Fruit fly (Drosophila melanogaster) whole organism, embryonic: ENCODE measurements around the gene CG32095.
A peak's percentile ranks its signal among the peaks of the same experiment; 100 is the strongest.

Source experiments
- ATbp ChIP-seq: fragments of 200-800 bp; sonication (Bioruptor generic); optimal IDR thresholded peaks from 2 replicates; lab custom pipeline; 2017; ENCODE audit warnings: missing biosample characterization, mild to moderate bottlenecking, missing genetic modification characterization, missing genetic modification reagents
- CG10462 ChIP-seq: fragments of 200-800 bp; sonication (Bioruptor generic); optimal IDR thresholded peaks from 2 replicates; lab custom pipeline; 2016; ENCODE audit warnings: missing biosample characterization, missing genetic modification characterization
- CG11093 ChIP-seq: fragments of 200-800 bp; sonication (Bioruptor generic); IDR thresholded peaks from 3 replicates; pipeline ENCODE4 v1.3.6; 2022; ENCODE audit warnings: missing biosample characterization, missing genetic modification characterization
- CG11695 ChIP-seq: fragments of 200-800 bp; sonication (Bioruptor generic); IDR thresholded peaks from 3 replicates; pipeline ENCODE4 v1.3.6; 2022; ENCODE audit warnings: missing biosample characterization, missing genetic modification characterization
- CG15601 ChIP-seq: fragments of 200-800 bp; sonication (Bioruptor generic); optimal IDR thresholded peaks from 3 replicates; lab custom pipeline; 2019; ENCODE audit warnings: missing biosample characterization, mild to moderate bottlenecking, missing genetic modification characterization, moderate library complexity
- CG2120 ChIP-seq: fragments of 200-800 bp; sonication (Bioruptor generic); optimal IDR thresholded peaks from 3 replicates; lab custom pipeline; 2016; ENCODE audit warnings: missing biosample characterization, missing genetic modification characterization
- CG2199 ChIP-seq: fragments of 200-800 bp; sonication (Bioruptor generic); IDR thresholded peaks from 3 replicates; pipeline ENCODE4 v1.3.6; 2022; ENCODE audit warnings: missing biosample characterization, missing genetic modification characterization
- CG42726 ChIP-seq: fragments of 200-800 bp; sonication (Bioruptor generic); IDR thresholded peaks from 2 replicates; pipeline ENCODE4 v1.3.6; 2022; ENCODE audit warnings: missing biosample characterization, missing genetic modification characterization; ENCODE audit not compliant: partially characterized antibody
- CG4328 ChIP-seq: fragments of 200-800 bp; sonication (Bioruptor generic); optimal IDR thresholded peaks from 3 replicates; lab custom pipeline; 2017; ENCODE audit warnings: missing biosample characterization, missing genetic modification reagents, missing genetic modification characterization
- CG4360 ChIP-seq: fragments of 200-800 bp; sonication (Bioruptor generic); IDR thresholded peaks from 2 replicates; pipeline ENCODE4 v1.3.6; 2022; ENCODE audit warnings: missing biosample characterization, missing genetic modification characterization
- CG7271 ChIP-seq: fragments of 200-800 bp; sonication (Bioruptor generic); optimal IDR thresholded peaks from 2 replicates; lab custom pipeline; 2018; ENCODE audit warnings: missing biosample characterization, mild to moderate bottlenecking, missing genetic modification characterization, moderate library complexity
- CG7357 ChIP-seq: fragments of 200-800 bp; sonication (Bioruptor generic); IDR thresholded peaks from 3 replicates; pipeline ENCODE4 v1.3.6; 2022; ENCODE audit warnings: missing biosample characterization, missing genetic modification characterization
- CG9437 ChIP-seq: fragments of 200-800 bp; sonication (Bioruptor generic); optimal IDR thresholded peaks from 2 replicates; lab custom pipeline; 2018; ENCODE audit warnings: missing biosample characterization, mild to moderate bottlenecking, missing genetic modification characterization
- CTCF ChIP-seq: fragments of 200-800 bp; sonication (Bioruptor generic); optimal IDR thresholded peaks from 2 replicates; lab custom pipeline; 2017; ENCODE audit warnings: missing biosample characterization, mild to moderate bottlenecking, missing genetic modification characterization, moderate library complexity
- D ChIP-seq, 2 experiments: fragments of 200-800 bp in 1 of 2; fragments of >200 bp in 1 of 2; sonication (Bioruptor generic) in 1 of 2; optimal IDR thresholded peaks; 2 replicates in 1 of 2; 3 replicates in 1 of 2; lab custom pipeline; 2017; ENCODE audit warnings: mild to moderate bottlenecking in 1 of 2, missing biosample characterization in 1 of 2, missing genetic modification characterization in 1 of 2, missing genetic modification reagents in 1 of 2
- D19B ChIP-seq: fragments of 200-800 bp; sonication (Bioruptor generic); optimal IDR thresholded peaks from 2 replicates; lab custom pipeline; 2017; ENCODE audit warnings: missing biosample characterization, mild to moderate bottlenecking, missing genetic modification characterization
- Dad ChIP-seq: fragments of 200-800 bp; sonication (Bioruptor generic); optimal IDR thresholded peaks from 3 replicates; lab custom pipeline; 2016; ENCODE audit warnings: missing biosample characterization, missing genetic modification characterization
- Dref ChIP-seq: fragments of 200-800 bp; sonication (Bioruptor generic); IDR thresholded peaks from 2 replicates; pipeline ENCODE4 v1.3.6; 2022; ENCODE audit warnings: missing biosample characterization, missing genetic modification characterization
- H2.0 ChIP-seq: fragments of 200-800 bp; sonication (Bioruptor generic); IDR thresholded peaks from 2 replicates; pipeline ENCODE4 v1.3.6; 2022; ENCODE audit warnings: missing biosample characterization, missing genetic modification characterization
- Hr78 ChIP-seq, 2 experiments: fragments of 200-800 bp in 1 of 2; fragments of >200 bp in 1 of 2; sonication (Bioruptor generic) in 1 of 2; optimal IDR thresholded peaks; 2 replicates each; lab custom pipeline; 2017 to 2019; ENCODE audit warnings: missing biosample characterization in 2 of 2, missing genetic modification characterization in 2 of 2, mild to moderate bottlenecking in 1 of 2, moderate library complexity in 1 of 2
- Max ChIP-seq: fragments of 200-800 bp; sonication (Bioruptor generic); optimal IDR thresholded peaks from 2 replicates; lab custom pipeline; 2016; ENCODE audit warnings: missing biosample characterization, mild to moderate bottlenecking, missing genetic modification characterization
- Med ChIP-seq: fragments of 200-800 bp; sonication (Bioruptor generic); peaks from one replicate; lab custom pipeline; 2016; ENCODE audit warnings: missing biosample characterization, missing genetic modification characterization, mild to moderate bottlenecking, inconsistent platforms, moderate library complexity
- NC2α ChIP-seq: fragments of 200-800 bp; sonication (Bioruptor generic); optimal IDR thresholded peaks from 2 replicates; lab custom pipeline; 2016; ENCODE audit warnings: missing biosample characterization, missing genetic modification characterization
- PHDP ChIP-seq: fragments of 200-800 bp; sonication (Bioruptor generic); optimal IDR thresholded peaks from 3 replicates; lab custom pipeline; 2018; ENCODE audit warnings: missing biosample characterization, mild to moderate bottlenecking, missing genetic modification characterization, moderate library complexity
- Ravus ChIP-seq: fragments of 200-800 bp; sonication (Bioruptor generic); IDR thresholded peaks from 2 replicates; pipeline ENCODE4 v1.3.6; 2022; ENCODE audit warnings: missing biosample characterization, missing genetic modification characterization
- Spps ChIP-seq: fragments of 200-800 bp; sonication (Bioruptor generic); optimal IDR thresholded peaks from 2 replicates; lab custom pipeline; 2018; ENCODE audit warnings: missing biosample characterization, mild to moderate bottlenecking, missing genetic modification characterization
- chm ChIP-seq: fragments of 200-800 bp; sonication (Bioruptor generic); IDR thresholded peaks from 2 replicates; pipeline ENCODE4 v1.3.6; 2022; ENCODE audit warnings: missing biosample characterization, missing genetic modification characterization
- corto ChIP-seq: fragments of 200-800 bp; sonication (Bioruptor generic); optimal IDR thresholded peaks from 2 replicates; lab custom pipeline; 2016; ENCODE audit warnings: missing biosample characterization, mild to moderate bottlenecking, missing genetic modification characterization, moderate library complexity
- dan ChIP-seq: fragments of 200-800 bp; sonication (Bioruptor generic); IDR thresholded peaks from 2 replicates; pipeline ENCODE4 v1.3.6; 2022; ENCODE audit warnings: missing biosample characterization, missing genetic modification characterization
- ewg ChIP-seq: fragments of 200-800 bp; sonication (Bioruptor generic); optimal IDR thresholded peaks from 3 replicates; lab custom pipeline; 2017; ENCODE audit warnings: mild to moderate bottlenecking, missing biosample characterization, missing genetic modification reagents, missing genetic modification characterization
- gce ChIP-seq: fragments of 200-800 bp; sonication (Bioruptor generic); IDR thresholded peaks from 3 replicates; pipeline ENCODE4 v1.3.6; 2022; ENCODE audit warnings: missing biosample characterization, missing genetic modification characterization
- grau ChIP-seq: fragments of 200-800 bp; optimal IDR thresholded peaks from 3 replicates; lab custom pipeline; 2019; ENCODE audit warnings: missing biosample characterization, mild to moderate bottlenecking, missing genetic modification characterization, moderate library complexity
- gsb ChIP-seq: fragments of 200-800 bp; sonication (Bioruptor generic); IDR thresholded peaks from 2 replicates; pipeline ENCODE4 v1.3.6; 2022; ENCODE audit warnings: missing biosample characterization, missing genetic modification characterization
- her ChIP-seq: fragments of 200-800 bp; sonication (Bioruptor generic); optimal IDR thresholded peaks from 2 replicates; lab custom pipeline; 2016; ENCODE audit warnings: missing biosample characterization, missing genetic modification characterization
- knrl ChIP-seq: fragments of 200-800 bp; sonication (Bioruptor generic); IDR thresholded peaks from 3 replicates; pipeline ENCODE4 v1.3.6; 2022; ENCODE audit warnings: missing biosample characterization, missing genetic modification characterization; ENCODE audit not compliant: partially characterized antibody
- lov ChIP-seq, 2 experiments: fragments of 200-800 bp in 1 of 2; fragments of >200 bp in 1 of 2; sonication (Bioruptor generic) in 1 of 2; IDR thresholded peaks in 1 of 2; optimal IDR thresholded peaks in 1 of 2; 2 replicates in 1 of 2; 3 replicates in 1 of 2; pipeline versions ENCODE4 v1.3.6 to Lab custom; 2017 to 2022; ENCODE audit warnings: missing biosample characterization in 1 of 2, missing genetic modification characterization in 1 of 2
- nerfin-1 ChIP-seq: fragments of 200-800 bp; sonication (Bioruptor generic); optimal IDR thresholded peaks from 3 replicates; lab custom pipeline; 2019; ENCODE audit warnings: missing biosample characterization, mild to moderate bottlenecking, missing genetic modification characterization, moderate library complexity
- odd ChIP-seq: fragments of 200-800 bp; sonication (Bioruptor generic); optimal IDR thresholded peaks from 2 replicates; lab custom pipeline; 2017; ENCODE audit warnings: missing biosample characterization, mild to moderate bottlenecking, missing genetic modification characterization
- pnt ChIP-seq: fragments of 200-800 bp; sonication (Bioruptor generic); optimal IDR thresholded peaks from 3 replicates; lab custom pipeline; 2016; ENCODE audit warnings: missing biosample characterization, missing genetic modification characterization
- pros ChIP-seq: fragments of 200-800 bp; sonication (Bioruptor generic); optimal IDR thresholded peaks from 3 replicates; lab custom pipeline; 2019; ENCODE audit warnings: missing biosample characterization, mild to moderate bottlenecking, missing genetic modification characterization, moderate library complexity
- pum ChIP-seq: fragments of 200-800 bp; sonication (Bioruptor generic); optimal IDR thresholded peaks from 2 replicates; lab custom pipeline; 2016; ENCODE audit warnings: missing biosample characterization, missing genetic modification characterization
- ranshi ChIP-seq: fragments of 200-800 bp; sonication (Bioruptor generic); IDR thresholded peaks from 2 replicates; pipeline ENCODE4 v1.3.6; 2022; ENCODE audit warnings: missing biosample characterization, missing genetic modification characterization
- tap ChIP-seq: fragments of 200-800 bp; optimal IDR thresholded peaks from 3 replicates; lab custom pipeline; 2019; ENCODE audit warnings: missing biosample characterization, mild to moderate bottlenecking, missing genetic modification characterization, moderate library complexity
- tll ChIP-seq, 2 experiments: fragments of 200-800 bp in 1 of 2; fragments of >200 bp in 1 of 2; sonication (Bioruptor generic) in 1 of 2; optimal IDR thresholded peaks; 2 replicates each; lab custom pipeline; 2017 to 2019; ENCODE audit warnings: missing biosample characterization in 2 of 2, missing genetic modification characterization in 2 of 2, mild to moderate bottlenecking in 1 of 2, moderate library complexity in 1 of 2
- twi ChIP-seq: fragments of 200-800 bp; optimal IDR thresholded peaks from 2 replicates; lab custom pipeline; 2019; ENCODE audit warnings: missing biosample characterization, mild to moderate bottlenecking, missing genetic modification characterization, moderate library complexity

CG32095 gene

dm6 chr3L:11831199-11831598 lies 5.7 kb upstream of the CG32095 start:
- TF ChIP-seq tll (GFP tag; optimal IDR thresholded peaks at IDR 0.05; lab: Kevin White, UChicago), result peak in 1 of 2 experiments; percentile 71
- TF ChIP-seq nerfin-1 (tag; lab: Kevin White, UChicago), result peak; percentile 15
- no peak for TF ChIP-seq Ravus (GFP tag; lab: Robert Waterston, UW)
- TF ChIP-seq CG11695 (GFP tag; lab: Robert Waterston, UW), result no peak
- peak; percentile 6 for TF ChIP-seq Med (GFP tag; lab: Kevin White, UChicago)
- TF ChIP-seq CG4360, result peak; percentile 57
- no peak for TF ChIP-seq Hr78 (GFP tag; optimal IDR thresholded peaks at IDR 0.05; lab: Kevin White, UChicago)
- no peak for TF ChIP-seq tap (tag; lab: Kevin White, UChicago)
- no peak for TF ChIP-seq D19B (GFP tag; lab: Kevin White, UChicago)
- TF ChIP-seq Dad (GFP tag; lab: Kevin White, UChicago), result no peak
- peak; percentile 85 for TF ChIP-seq twi (tag; lab: Kevin White, UChicago)
- peak; percentile 69; the same call in 2 of the 3 replicates for TF ChIP-seq CG2199
- TF ChIP-seq CG15601 (tag; lab: Kevin White, UChicago), result no peak
- peak; percentile 58 for TF ChIP-seq pros (GFP tag; lab: Kevin White, UChicago)
- no peak for TF ChIP-seq CG2120 (GFP tag; lab: Kevin White, UChicago)

- TF ChIP-seq Dref (GFP tag; lab: Robert Waterston, UW), result no peak
- TF ChIP-seq odd (GFP tag; lab: Kevin White, UChicago), result no peak
- no peak for TF ChIP-seq CG10462 (GFP tag; lab: Kevin White, UChicago)
- no peak for TF ChIP-seq corto
- TF ChIP-seq PHDP (tag; lab: Kevin White, UChicago), result no peak
- no peak for TF ChIP-seq H2.0 (GFP tag; lab: Robert Waterston, UW)
- TF ChIP-seq CG4328, result no peak
Observed at dm6 chr3L:11828730-11829129, 3.2 kb upstream of the CG32095 start, which contains the start of gene CG7264. CG7264 (plus strand) TSS chr3L:11829030.

DNA sequence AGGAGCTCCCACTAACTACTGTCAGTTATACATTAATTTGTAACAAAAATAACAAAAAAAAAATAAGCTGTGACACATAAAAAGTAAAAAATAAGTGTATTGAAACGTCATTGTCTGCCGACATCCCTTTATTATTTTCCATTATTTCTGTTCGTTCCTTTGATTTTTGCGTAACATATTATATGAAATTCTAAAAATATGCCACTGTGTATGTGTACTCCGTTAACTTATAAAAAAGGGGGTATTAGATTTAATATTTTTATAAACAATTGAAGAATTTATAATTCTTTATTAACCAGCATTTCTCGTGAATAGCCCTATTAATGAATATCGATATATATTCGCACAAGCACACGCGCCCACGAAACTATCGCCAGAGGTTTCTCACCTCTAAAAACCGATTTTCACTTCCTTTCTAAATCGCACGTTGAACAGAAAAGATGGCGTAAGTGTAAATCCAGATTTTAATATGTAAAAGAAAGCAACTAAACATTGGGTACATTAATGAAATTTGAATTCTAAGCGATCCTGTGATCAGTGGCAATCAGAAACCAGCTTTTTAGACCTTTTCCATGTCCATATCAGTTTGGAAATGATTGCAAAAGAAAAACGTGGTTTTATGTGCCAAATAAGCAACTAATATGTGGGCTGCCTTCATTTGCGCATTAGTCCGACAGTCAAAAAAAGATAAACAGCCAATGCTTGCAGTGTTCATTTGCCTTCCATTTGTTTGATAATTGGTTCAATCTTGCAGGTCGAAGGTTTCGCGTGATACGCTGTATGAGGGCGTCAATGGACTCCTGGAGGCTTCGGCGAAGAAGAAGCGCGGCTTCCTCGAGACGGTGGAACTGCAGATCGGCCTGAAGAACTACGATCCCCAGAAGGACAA lies 2.8 kb downstream of the CG32095 start, which contains the start of gene RpL10Ab:
Gene RpL10Ab (plus strand): TSS at position 406 of the 889 bp plus-strand sequence.
- TF ChIP-seq CTCF (GFP tag; lab: Kevin White, UChicago) (peak; percentile 60), CG11093 (GFP tag; lab: Robert Waterston, UW) (peak; percentile 48; the same call in 1 of the 3 replicates), NC2α (GFP tag; lab: Kevin White, UChicago) (no peak), CG7357 (GFP tag; lab: Robert Waterston, UW) (peak; percentile 66; the same call in 1 of the 3 replicates), gsb (no peak), lov (optimal IDR thresholded peaks at IDR 0.05; lab: Kevin White, UChicago) (no peak), lov (GFP tag; IDR thresholded peaks at IDR 0.05; lab: Robert Waterston, UW) (peak; percentile 86), ewg (GFP tag; lab: Kevin White, UChicago) (peak; percentile 3), pum (GFP tag; lab: Kevin White, UChicago) (peak; percentile 19), grau (tag; lab: Kevin White, UChicago) (peak; percentile 48), Spps (no peak), ATbp (GFP tag; lab: Kevin White, UChicago) (no peak), knrl (GFP tag; lab: Robert Waterston, UW) (peak; percentile 82), Max (GFP tag; lab: Kevin White, UChicago) (peak; percentile 29), her (GFP tag; lab: Kevin White, UChicago) (peak; percentile 54), CG42726 (GFP tag; lab: Robert Waterston, UW) (peak; percentile 95), dan (0 out of 2 replicates have a peak, but pooled peaks have one; percentile 22), pnt (GFP tag; lab: Kevin White, UChicago) (no peak), D (optimal IDR thresholded peaks at IDR 0.05; lab: Kevin White, UChicago) (no peak), D (GFP tag; optimal IDR thresholded peaks at IDR 0.05; lab: Kevin White, UChicago) (peak; percentile 83), gce (GFP tag; lab: Robert Waterston, UW) (no peak), CG9437 (GFP tag; lab: Kevin White, UChicago) (peak; percentile 60), CG7271 (tag; lab: Kevin White, UChicago) (peak; percentile 75), ranshi (GFP tag; lab: Robert Waterston, UW) (peak; percentile 74; the same call in 1 of the 2 replicates), chm (GFP tag; lab: Robert Waterston, UW) (peak; percentile 87)
